Fruit fly (Drosophila melanogaster) whole organism, embryonic: ENCODE measurements around the gene CG33325.

Experiments
- CG10366 ChIP-seq: fragments of 200-800 bp; sonication (Bioruptor generic); IDR thresholded peaks from 2 replicates; pipeline ENCODE4 v1.3.6; 2022; ENCODE audit warnings: missing biosample characterization, missing genetic modification characterization
- CG15601 ChIP-seq: fragments of 200-800 bp; sonication (Bioruptor generic); optimal IDR thresholded peaks from 3 replicates; lab custom pipeline; 2019; ENCODE audit warnings: missing biosample characterization, mild to moderate bottlenecking, missing genetic modification characterization, moderate library complexity
- CG15696 ChIP-seq: fragments of 200-800 bp; sonication (Bioruptor generic); optimal IDR thresholded peaks from 2 replicates; lab custom pipeline; 2019; ENCODE audit warnings: missing biosample characterization, mild to moderate bottlenecking, missing genetic modification characterization, moderate library complexity
- CG17186 ChIP-seq: fragments of 200-800 bp; sonication (Bioruptor generic); optimal IDR thresholded peaks from 3 replicates; lab custom pipeline; 2017; ENCODE audit warnings: missing biosample characterization, missing genetic modification reagents, missing genetic modification characterization
- CG18599 ChIP-seq: fragments of 200-800 bp; sonication (Bioruptor generic); optimal IDR thresholded peaks from 3 replicates; lab custom pipeline; 2017; ENCODE audit warnings: missing biosample characterization, missing genetic modification characterization, mild to moderate bottlenecking, moderate library complexity, missing genetic modification reagents
- CG2875 ChIP-seq: fragments of 200-800 bp; sonication (Bioruptor generic); optimal IDR thresholded peaks from 2 replicates; lab custom pipeline; 2017; ENCODE audit warnings: missing biosample characterization, mild to moderate bottlenecking, missing genetic modification characterization, missing genetic modification reagents
- CG34376 ChIP-seq: fragments of 200-800 bp; sonication (Bioruptor generic); optimal IDR thresholded peaks from 2 replicates; lab custom pipeline; 2018; ENCODE audit warnings: missing biosample characterization, mild to moderate bottlenecking, missing genetic modification characterization
- CG43689 ChIP-seq: fragments of 200-800 bp; sonication (Bioruptor generic); IDR thresholded peaks from 2 replicates; pipeline ENCODE4 v1.3.6; 2022; ENCODE audit warnings: missing biosample characterization, missing genetic modification characterization
- CG4424 ChIP-seq: fragments of 200-800 bp; sonication (Bioruptor generic); optimal IDR thresholded peaks from 3 replicates; lab custom pipeline; 2016; ENCODE audit warnings: missing biosample characterization, missing genetic modification characterization
- CG4820 ChIP-seq: fragments of 200-800 bp; sonication (Bioruptor generic); optimal IDR thresholded peaks from 3 replicates; lab custom pipeline; 2016; ENCODE audit warnings: missing biosample characterization, missing genetic modification characterization
- CG6689 ChIP-seq: fragments of 200-800 bp; sonication (Bioruptor generic); IDR thresholded peaks from 2 replicates; pipeline ENCODE4 v1.3.6; 2022; ENCODE audit warnings: missing biosample characterization, missing genetic modification characterization
- CG6854 ChIP-seq: fragments of 200-800 bp; sonication (Bioruptor generic); optimal IDR thresholded peaks from 3 replicates; lab custom pipeline; 2017; ENCODE audit warnings: missing biosample characterization, mild to moderate bottlenecking, missing genetic modification characterization
- CG7372 ChIP-seq: fragments of 200-800 bp; sonication (Bioruptor generic); IDR thresholded peaks from 2 replicates; pipeline ENCODE4 v1.3.6; 2022; ENCODE audit warnings: missing biosample characterization, missing genetic modification characterization
- CHES-1-like ChIP-seq: fragments of 200-800 bp; sonication (Bioruptor generic); optimal IDR thresholded peaks from 2 replicates; lab custom pipeline; 2016; ENCODE audit warnings: missing biosample characterization, missing genetic modification characterization
- Chrac-16 ChIP-seq: fragments of 200-800 bp; sonication (Bioruptor generic); optimal IDR thresholded peaks from 3 replicates; lab custom pipeline; 2016; ENCODE audit warnings: missing biosample characterization, missing genetic modification characterization
- D19A ChIP-seq: fragments of 200-800 bp; optimal IDR thresholded peaks from 3 replicates; lab custom pipeline; 2019; ENCODE audit warnings: missing biosample characterization, mild to moderate bottlenecking, missing genetic modification characterization, moderate library complexity
- Dek ChIP-seq: fragments of 200-800 bp; sonication (Bioruptor generic); optimal IDR thresholded peaks from 3 replicates; lab custom pipeline; 2019; ENCODE audit warnings: missing biosample characterization, mild to moderate bottlenecking, missing genetic modification characterization, moderate library complexity
- Drgx ChIP-seq: fragments of 200-800 bp; sonication (Bioruptor generic); IDR thresholded peaks from 2 replicates; pipeline ENCODE4 v1.3.6; 2022; ENCODE audit warnings: missing biosample characterization, missing genetic modification characterization
- E2f2 ChIP-seq: fragments of 200-800 bp; sonication (Bioruptor generic); IDR thresholded peaks from 2 replicates; pipeline ENCODE4 v1.3.6; 2022; ENCODE audit warnings: missing biosample characterization, missing genetic modification characterization
- Fer2 ChIP-seq: fragments of 200-800 bp; sonication (Bioruptor generic); optimal IDR thresholded peaks from 2 replicates; lab custom pipeline; 2018; ENCODE audit warnings: missing biosample characterization, mild to moderate bottlenecking, missing genetic modification characterization, moderate library complexity
- HLH4C ChIP-seq: fragments of 200-800 bp; sonication (Bioruptor generic); IDR thresholded peaks from 3 replicates; pipeline ENCODE4 v1.3.6; 2022; ENCODE audit warnings: missing biosample characterization, missing genetic modification characterization; ENCODE audit not compliant: partially characterized antibody
- Lhr ChIP-seq: fragments of 200-800 bp; sonication (Bioruptor generic); optimal IDR thresholded peaks from 3 replicates; lab custom pipeline; 2017; ENCODE audit warnings: mild to moderate bottlenecking, missing biosample characterization, missing genetic modification reagents, missing genetic modification characterization
- Opbp ChIP-seq: fragments of 200-800 bp; sonication (Bioruptor generic); IDR thresholded peaks from 3 replicates; pipeline ENCODE4 v1.3.6; 2022; ENCODE audit warnings: missing biosample characterization, missing genetic modification characterization; ENCODE audit not compliant: partially characterized antibody
- Optix ChIP-seq: fragments of 200-800 bp; sonication (Bioruptor generic); IDR thresholded peaks from 3 replicates; pipeline ENCODE4 v1.3.6; 2022; ENCODE audit warnings: missing biosample characterization, missing genetic modification characterization
- Poxn ChIP-seq: fragments of 200-800 bp; sonication (Bioruptor generic); IDR thresholded peaks from 2 replicates; pipeline ENCODE4 v1.3.6; 2022; ENCODE audit warnings: missing biosample characterization, missing genetic modification characterization
- cas ChIP-seq: fragments of 200-800 bp; sonication (Bioruptor generic); IDR thresholded peaks from 2 replicates; pipeline ENCODE4 v1.3.6; 2022; ENCODE audit warnings: missing biosample characterization, missing genetic modification characterization
- chn ChIP-seq: fragments of 200-800 bp; sonication (Bioruptor generic); optimal IDR thresholded peaks from 2 replicates; lab custom pipeline; 2016; ENCODE audit warnings: missing biosample characterization, missing genetic modification characterization
- ci ChIP-seq: fragments of 200-800 bp; sonication (Bioruptor generic); IDR thresholded peaks from 3 replicates; pipeline ENCODE4 v1.3.6; 2022; ENCODE audit warnings: missing biosample characterization, missing genetic modification characterization
- dmrt99B ChIP-seq: fragments of 200-800 bp; sonication (Bioruptor generic); optimal IDR thresholded peaks from 2 replicates; lab custom pipeline; 2018; ENCODE audit warnings: missing biosample characterization, mild to moderate bottlenecking, missing genetic modification characterization, moderate library complexity
- eyg ChIP-seq: fragments of 200-800 bp; sonication (Bioruptor generic); optimal IDR thresholded peaks from 3 replicates; lab custom pipeline; 2016; ENCODE audit warnings: missing biosample characterization, missing genetic modification characterization
- h ChIP-seq: fragments of >200 bp; optimal IDR thresholded peaks from 2 replicates; lab custom pipeline; 2017
- hbn ChIP-seq: fragments of 200-800 bp; sonication (Bioruptor generic); IDR thresholded peaks from 2 replicates; pipeline ENCODE4 v1.3.6; 2022; ENCODE audit warnings: missing biosample characterization, missing genetic modification characterization; ENCODE audit not compliant: partially characterized antibody
- hkb ChIP-seq, 2 experiments: fragments of 200-800 bp in 1 of 2; fragments of >200 bp in 1 of 2; sonication (Bioruptor generic) in 1 of 2; IDR thresholded peaks in 1 of 2; optimal IDR thresholded peaks in 1 of 2; 2 replicates each; pipeline versions ENCODE4 v1.3.6 to Lab custom; 2017 to 2022; ENCODE audit warnings: missing biosample characterization in 1 of 2, missing genetic modification characterization in 1 of 2
- kay ChIP-seq: fragments of 200-800 bp; sonication (Bioruptor generic); optimal IDR thresholded peaks from 2 replicates; lab custom pipeline; 2016; ENCODE audit warnings: missing biosample characterization, missing genetic modification characterization
- kni ChIP-seq: fragments of 200-800 bp; sonication (Bioruptor generic); optimal IDR thresholded peaks from 3 replicates; lab custom pipeline; 2017; ENCODE audit warnings: mild to moderate bottlenecking, missing biosample characterization, missing genetic modification reagents, missing genetic modification characterization
- lov ChIP-seq, 2 experiments: fragments of 200-800 bp in 1 of 2; fragments of >200 bp in 1 of 2; sonication (Bioruptor generic) in 1 of 2; IDR thresholded peaks in 1 of 2; optimal IDR thresholded peaks in 1 of 2; 2 replicates in 1 of 2; 3 replicates in 1 of 2; pipeline versions ENCODE4 v1.3.6 to Lab custom; 2017 to 2022; ENCODE audit warnings: missing biosample characterization in 1 of 2, missing genetic modification characterization in 1 of 2
- nau ChIP-seq: fragments of 200-800 bp; sonication (Bioruptor generic); optimal IDR thresholded peaks from 3 replicates; lab custom pipeline; 2017; ENCODE audit warnings: missing biosample characterization, mild to moderate bottlenecking, missing genetic modification characterization, missing genetic modification reagents
- oc ChIP-seq: fragments of 200-800 bp; sonication (Bioruptor generic); optimal IDR thresholded peaks from 2 replicates; lab custom pipeline; 2018; ENCODE audit warnings: missing biosample characterization, mild to moderate bottlenecking, missing genetic modification characterization, moderate library complexity
- odd ChIP-seq: fragments of 200-800 bp; sonication (Bioruptor generic); optimal IDR thresholded peaks from 2 replicates; lab custom pipeline; 2017; ENCODE audit warnings: missing biosample characterization, mild to moderate bottlenecking, missing genetic modification characterization
- otp ChIP-seq: fragments of 200-800 bp; sonication (Bioruptor generic); IDR thresholded peaks from 3 replicates; pipeline ENCODE4, ENCODE4 v1.3.6; 2022; ENCODE audit warnings: missing biosample characterization, missing genetic modification characterization
- pfk ChIP-seq: fragments of 200-800 bp; sonication (Bioruptor generic); optimal IDR thresholded peaks from 2 replicates; lab custom pipeline; 2018; ENCODE audit warnings: missing biosample characterization, mild to moderate bottlenecking, missing genetic modification characterization, moderate library complexity
- pnt ChIP-seq: fragments of 200-800 bp; sonication (Bioruptor generic); optimal IDR thresholded peaks from 3 replicates; lab custom pipeline; 2016; ENCODE audit warnings: missing biosample characterization, missing genetic modification characterization
- pros ChIP-seq: fragments of 200-800 bp; sonication (Bioruptor generic); optimal IDR thresholded peaks from 3 replicates; lab custom pipeline; 2019; ENCODE audit warnings: missing biosample characterization, mild to moderate bottlenecking, missing genetic modification characterization, moderate library complexity
- repo ChIP-seq: fragments of 200-800 bp; sonication (Bioruptor generic); optimal IDR thresholded peaks from 2 replicates; lab custom pipeline; 2016; ENCODE audit warnings: missing biosample characterization, missing genetic modification characterization
- run ChIP-seq: fragments of 200-800 bp; sonication (Bioruptor generic); optimal IDR thresholded peaks from 3 replicates; lab custom pipeline; 2018; ENCODE audit warnings: missing biosample characterization, mild to moderate bottlenecking, missing genetic modification characterization
- tll ChIP-seq, 2 experiments: fragments of 200-800 bp in 1 of 2; fragments of >200 bp in 1 of 2; sonication (Bioruptor generic) in 1 of 2; optimal IDR thresholded peaks; 2 replicates each; lab custom pipeline; 2017 to 2019; ENCODE audit warnings: missing biosample characterization in 2 of 2, missing genetic modification characterization in 2 of 2, mild to moderate bottlenecking in 1 of 2, moderate library complexity in 1 of 2
- toy ChIP-seq: fragments of 200-800 bp; sonication (Bioruptor generic); IDR thresholded peaks from 2 replicates; pipeline ENCODE4 v1.3.6; 2022; ENCODE audit warnings: missing biosample characterization, missing genetic modification characterization
- usp ChIP-seq: fragments of >200 bp; optimal IDR thresholded peaks from 2 replicates; lab custom pipeline; 2017; ENCODE audit warnings: missing biosample characterization, missing genetic modification characterization

The CG33325 gene

DNA sequence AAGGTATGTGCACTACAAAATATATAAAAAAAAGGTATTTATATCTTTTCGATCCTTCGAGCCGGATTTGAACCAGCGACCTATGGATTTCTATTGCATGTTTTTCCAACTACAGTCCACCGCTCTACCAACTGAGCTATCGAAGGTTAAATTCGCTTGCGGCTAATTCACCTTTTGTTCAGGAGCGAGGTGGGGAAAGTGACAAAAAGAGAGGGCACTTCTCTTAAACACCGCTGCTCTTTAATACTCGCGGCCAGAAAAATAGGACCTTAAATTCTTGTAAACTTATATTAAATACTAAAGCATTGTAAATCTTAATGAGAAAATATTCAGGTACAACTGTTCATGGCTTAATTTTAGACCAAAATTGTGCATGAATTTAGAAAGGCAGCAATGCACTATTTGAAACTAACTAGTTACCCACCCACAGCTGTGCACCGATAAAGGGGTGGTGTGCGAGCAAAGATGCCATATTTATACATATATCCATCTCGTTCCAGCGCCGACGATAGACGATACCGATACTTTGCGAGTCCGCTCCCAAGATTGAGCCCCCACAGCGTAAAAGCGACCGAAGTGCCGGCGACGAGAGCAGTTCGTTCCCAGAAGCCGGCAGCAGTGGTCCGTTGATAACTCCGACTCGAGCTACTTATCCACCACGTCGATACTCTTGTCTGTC, 10.7 kb downstream of the CG33325 start (continued):
- TF ChIP-seq pros (GFP tag; lab: Kevin White, UChicago): peak; percentile 87
- peak; percentile 98 for TF ChIP-seq chn (GFP tag; lab: Kevin White, UChicago)
- peak; percentile 68 for TF ChIP-seq Poxn (GFP tag; lab: Robert Waterston, UW)
- peak; percentile 92 for TF ChIP-seq Fer2
- peak; percentile 92 for TF ChIP-seq CG43689 (GFP tag; lab: Robert Waterston, UW)
- TF ChIP-seq nau (GFP tag; lab: Kevin White, UChicago): peak; percentile 98
- TF ChIP-seq tll (GFP tag; optimal IDR thresholded peaks at IDR 0.05; lab: Kevin White, UChicago): peak in 1 of 2 experiments; percentile 64
- peak; percentile 96 for TF ChIP-seq CG10366 (GFP tag; lab: Robert Waterston, UW)
- TF ChIP-seq Drgx (GFP tag; lab: Robert Waterston, UW): peak; percentile 98
- TF ChIP-seq lov (optimal IDR thresholded peaks at IDR 0.05; lab: Kevin White, UChicago): no peak
- peak; percentile 94 for TF ChIP-seq lov (GFP tag; IDR thresholded peaks at IDR 0.05; lab: Robert Waterston, UW)
- TF ChIP-seq D19A: peak; percentile 96
- no peak for TF ChIP-seq usp (GFP tag; lab: Kevin White, UChicago)
- TF ChIP-seq CG15696: peak; percentile 93
- peak; percentile 84 for TF ChIP-seq E2f2
- peak; percentile 94 for TF ChIP-seq Lhr (GFP tag; lab: Kevin White, UChicago)
- no peak for TF ChIP-seq h (lab: Kevin White, UChicago)
- TF ChIP-seq repo: peak; percentile 93
- peak; percentile 60; the same call in 2 of the 3 replicates for TF ChIP-seq HLH4C (GFP tag; lab: Robert Waterston, UW)
- TF ChIP-seq CG4424 (GFP tag; lab: Kevin White, UChicago): peak; percentile 98
- TF ChIP-seq pnt: peak; percentile 95
- TF ChIP-seq CG18599: peak; percentile 99
- peak; percentile 98 for TF ChIP-seq CG6854
- TF ChIP-seq CG2875 (GFP tag; lab: Kevin White, UChicago): peak; percentile 98
- TF ChIP-seq hkb (optimal IDR thresholded peaks at IDR 0.05; lab: Kevin White, UChicago): peak; percentile 31
- peak; percentile 99 for TF ChIP-seq hkb (GFP tag; IDR thresholded peaks at IDR 0.05; lab: Robert Waterston, UW)
- TF ChIP-seq Chrac-16 (GFP tag; lab: Kevin White, UChicago): peak; percentile 97
- peak; percentile 98 for TF ChIP-seq dmrt99B (tag; lab: Kevin White, UChicago)
- TF ChIP-seq CG7372 (GFP tag; lab: Robert Waterston, UW): peak; percentile 91
- TF ChIP-seq otp: peak; percentile 97
- peak; percentile 92 for TF ChIP-seq cas
- TF ChIP-seq CG15601 (tag; lab: Kevin White, UChicago): peak; percentile 96
- peak; percentile 73 for TF ChIP-seq pfk
- TF ChIP-seq CG6689: peak; percentile 97
- TF ChIP-seq kni (GFP tag; lab: Kevin White, UChicago): peak; percentile 87
- peak; percentile 65; the same call in 1 of the 2 replicates for TF ChIP-seq hbn (GFP tag; lab: Robert Waterston, UW)
- peak; percentile 95 for TF ChIP-seq kay
- TF ChIP-seq CHES-1-like (GFP tag; lab: Kevin White, UChicago): peak; percentile 96
- peak; percentile 81 for TF ChIP-seq toy (GFP tag; lab: Robert Waterston, UW)
- TF ChIP-seq eyg (GFP tag; lab: Kevin White, UChicago): peak; percentile 95
- peak; percentile 98 for TF ChIP-seq oc (tag; lab: Kevin White, UChicago)
- peak; percentile 98 for TF ChIP-seq odd (GFP tag; lab: Kevin White, UChicago)
- peak; percentile 97 for TF ChIP-seq CG4820 (GFP tag; lab: Kevin White, UChicago)
- TF ChIP-seq Opbp (GFP tag; lab: Robert Waterston, UW): peak; percentile 96
- TF ChIP-seq Dek (tag; lab: Kevin White, UChicago): peak; percentile 98
- TF ChIP-seq ci (GFP tag; lab: Robert Waterston, UW): peak; percentile 99
- peak; percentile 95 for TF ChIP-seq Optix (GFP tag; lab: Robert Waterston, UW)
- peak; percentile 97 for TF ChIP-seq run (tag; lab: Kevin White, UChicago)
- peak; percentile 93 for TF ChIP-seq CG17186 (GFP tag; lab: Kevin White, UChicago)
- TF ChIP-seq CG34376 (GFP tag; lab: Kevin White, UChicago): peak; percentile 99
